Worm (Caenorhabditis elegans) whole organism, midembryonic: Measurements from ENCODE around the gene R07E5.15.

ENCODE experiments used
- flt-1 ChIP-seq: fragments of 200-800 bp; sonication (Bioruptor generic); IDR thresholded peaks from 2 replicates; pipeline ENCODE4 v1.3.6; 2022; ENCODE audit warnings: missing genetic modification characterization, missing compliant biosample characterization
- ref-1 ChIP-seq: fragments of 200-800 bp; sonication (Bioruptor generic); conservative IDR thresholded peaks from 2 replicates; pipeline ENCODE4 v1.3.6; 2022; ENCODE audit warnings: missing genetic modification reagents, missing genetic modification characterization, missing compliant biosample characterization
- ztf-23 ChIP-seq: fragments of 200-800 bp; sonication (Bioruptor generic); IDR thresholded peaks from 2 replicates; pipeline ENCODE4 v1.3.6; 2022; ENCODE audit warnings: missing genetic modification reagents, missing genetic modification characterization, missing compliant biosample characterization
- ztf-29 ChIP-seq: fragments of 200-800 bp; sonication (Bioruptor generic); IDR thresholded peaks from 2 replicates; pipeline ENCODE4 v1.3.6; 2022; ENCODE audit warnings: missing genetic modification reagents, missing genetic modification characterization, missing compliant biosample characterization

ce11 chrIII:4362332-4362731 is 38.9 kb upstream of the R07E5.15 start:
- TF ChIP-seq ztf-29, result no peak
- TF ChIP-seq flt-1, result 0 out of 2 replicates have a peak, but pooled peaks have one; percentile 6
- TF ChIP-seq ztf-23 (GFP tag; lab: Robert Waterston, UW), result no peak
- no peak for TF ChIP-seq ref-1
